Fruit fly (Drosophila melanogaster): ENCODE results near the gene RpS10b.

The RpS10b gene

DNA sequence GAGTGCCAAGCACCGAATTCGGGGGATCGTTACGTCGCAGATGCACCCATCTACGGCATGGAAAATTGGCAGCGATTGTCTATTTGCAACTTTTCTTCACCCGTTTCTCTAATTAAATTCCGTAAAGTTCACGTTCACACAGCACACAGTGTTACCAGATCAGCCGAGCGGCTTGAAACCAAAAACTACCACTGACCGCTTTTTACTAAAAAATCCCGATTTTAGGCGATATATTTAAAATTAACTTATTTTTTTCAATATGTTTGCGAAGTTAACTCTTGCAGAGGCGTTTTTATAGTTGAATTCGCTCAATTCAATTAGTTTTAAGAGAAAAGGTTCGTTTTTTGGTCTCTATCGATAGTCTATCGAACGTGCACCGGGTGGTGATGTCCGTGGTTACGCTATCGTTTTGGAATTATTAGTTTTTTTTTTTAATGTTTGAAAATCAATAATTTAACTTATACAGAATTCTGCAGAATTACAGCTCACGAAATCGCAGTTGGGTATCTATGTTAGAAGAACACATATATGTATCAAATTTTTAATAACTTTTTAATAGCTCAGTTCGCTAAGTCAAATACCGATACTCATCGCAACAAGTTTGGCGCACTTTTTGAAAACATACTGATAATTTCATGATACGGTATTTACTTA lies 18.1 kb upstream of the RpS10b start, which contains the start of gene Tao (continued):
- TF ChIP-seq CG11247 (GFP tag; IDR thresholded peaks at IDR 0.05) (no peak), CG15479 (GFP tag; optimal IDR thresholded peaks at IDR 0.05) (no peak), wdn (GFP tag; IDR thresholded peaks at IDR 0.05) (no peak), shn (GFP tag; optimal IDR thresholded peaks at IDR 0.05) (no peak), hkb (optimal IDR thresholded peaks at IDR 0.05) (no peak), hkb (GFP tag; IDR thresholded peaks at IDR 0.05) (no peak), CG42726 (GFP tag; IDR thresholded peaks at IDR 0.05; ENCODE audit: partially characterized antibody) (no peak), CG3847 (GFP tag; IDR thresholded peaks at IDR 0.05) (0 out of 2 replicates have a peak, but pooled peaks have one; percentile 19), run (tag; optimal IDR thresholded peaks at IDR 0.05) (no peak), CG7928 (GFP tag; optimal IDR thresholded peaks at IDR 0.05) (no peak), h (optimal IDR thresholded peaks at IDR 0.05) (no peak), onecut (GFP tag; IDR thresholded peaks at IDR 0.05) (no peak), CG10267 (tag; optimal IDR thresholded peaks at IDR 0.05) (peak; percentile 37), ab (GFP tag; optimal IDR thresholded peaks at IDR 0.05) (no peak), CG15601 (tag; optimal IDR thresholded peaks at IDR 0.05) (peak; percentile 3), unpg (GFP tag; optimal IDR thresholded peaks at IDR 0.05) (no peak), btn (GFP tag; optimal IDR thresholded peaks at IDR 0.05) (no peak), Deaf1 (tag; optimal IDR thresholded peaks at IDR 0.05) (no peak), Bdp1 (GFP tag; optimal IDR thresholded peaks at IDR 0.05) (no peak), CG2129 (GFP tag; IDR thresholded peaks at IDR 0.05; ENCODE audit: partially characterized antibody) (peak; percentile 68), CG18619 (GFP tag; optimal IDR thresholded peaks at IDR 0.05) (no peak), CG2202 (tag; optimal IDR thresholded peaks at IDR 0.05) (no peak), Ravus (GFP tag; IDR thresholded peaks at IDR 0.05) (no peak), Ets97D (GFP tag; optimal IDR thresholded peaks at IDR 0.05) (peak; percentile 82), CG6654 (GFP tag; optimal IDR thresholded peaks at IDR 0.05) (no peak), usp (GFP tag; optimal IDR thresholded peaks at IDR 0.05) (no peak), fd3F (GFP tag; optimal IDR thresholded peaks at IDR 0.05) (no peak), CG7987 (GFP tag; optimal IDR thresholded peaks at IDR 0.05) (no peak), knrl (GFP tag; IDR thresholded peaks at IDR 0.05; ENCODE audit: partially characterized antibody) (peak; percentile 90), CG3281 (GFP tag; optimal IDR thresholded peaks at IDR 0.05) (no peak), CG13123 (GFP tag; optimal IDR thresholded peaks at IDR 0.05) (no peak), CG12219 (GFP tag; optimal IDR thresholded peaks at IDR 0.05) (no peak), CG3838 (GFP tag; optimal IDR thresholded peaks at IDR 0.05) (no peak), vnd (GFP tag; IDR thresholded peaks at IDR 0.05; ENCODE audit: partially characterized antibody) (peak; percentile 89), Max (GFP tag; optimal IDR thresholded peaks at IDR 0.05) (peak; percentile 21), CG9817 (tag; optimal IDR thresholded peaks at IDR 0.05) (no peak), pzg (GFP tag; optimal IDR thresholded peaks at IDR 0.05) (peak; percentile 41), tna (GFP tag; IDR thresholded peaks at IDR 0.05; ENCODE audit: partially characterized antibody) (peak; percentile 52; the same call in 1 of the 2 replicates), CG12236 (GFP tag; optimal IDR thresholded peaks at IDR 0.05) (no peak), otp (GFP tag; IDR thresholded peaks at IDR 0.05) (no peak), CG13624 (GFP tag; optimal IDR thresholded peaks at IDR 0.05) (no peak), CG10209 (GFP tag; optimal IDR thresholded peaks at IDR 0.05) (no peak), jigr1 (GFP tag; IDR thresholded peaks at IDR 0.05) (no peak; the same call in 2 of the 3 replicates), trh (GFP tag; optimal IDR thresholded peaks at IDR 0.05) (no peak), slou (GFP tag; optimal IDR thresholded peaks at IDR 0.05) (no peak), Taf1 (GFP tag; IDR thresholded peaks at IDR 0.05) (no peak), vfl (GFP tag; optimal IDR thresholded peaks at IDR 0.05) (no peak), dmrt99B (tag; optimal IDR thresholded peaks at IDR 0.05) (no peak), bsh (GFP tag; optimal IDR thresholded peaks at IDR 0.05) (no peak), CG10431 (GFP tag; optimal IDR thresholded peaks at IDR 0.05) (no peak), Oli (tag; optimal IDR thresholded peaks at IDR 0.05) (no peak)

All from whole organism, embryonic.